Fruit fly (Drosophila melanogaster): ENCODE measurements around the gene Ir7d.

The Ir7d gene

DNA sequence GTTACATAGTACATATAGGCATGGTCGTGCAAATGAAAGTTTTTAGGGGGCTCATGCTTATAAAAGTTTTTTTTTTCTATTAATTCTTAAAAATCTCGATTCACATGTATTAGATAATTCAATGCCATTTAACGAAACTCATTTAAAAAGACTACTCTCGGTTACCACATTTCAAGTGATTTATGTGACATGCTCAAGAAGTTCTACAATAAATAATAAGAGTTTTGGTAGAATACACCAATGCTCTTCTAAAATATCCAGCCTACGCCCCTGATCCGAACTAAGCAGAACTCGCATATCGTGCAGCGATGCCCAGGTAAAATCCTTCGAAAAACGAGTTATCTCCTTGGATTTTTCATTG, 13.9 kb upstream of the Ir7d start (continued):
- peak; percentile 59 for TF ChIP-seq Eip75B (GFP tag; optimal IDR thresholded peaks at IDR 0.05)
- peak; percentile 72 for TF ChIP-seq CG8119 (GFP tag; IDR thresholded peaks at IDR 0.05)
- TF ChIP-seq CG9139 (GFP tag; optimal IDR thresholded peaks at IDR 0.05): no peak
- peak; percentile 25 for TF ChIP-seq CG8632 (GFP tag; optimal IDR thresholded peaks at IDR 0.05)
- TF ChIP-seq Sox15 (GFP tag; optimal IDR thresholded peaks at IDR 0.05): no peak
- TF ChIP-seq CG6854 (GFP tag; optimal IDR thresholded peaks at IDR 0.05): no peak
- peak; percentile 15 for TF ChIP-seq CG8319 (GFP tag; optimal IDR thresholded peaks at IDR 0.05)
- TF ChIP-seq CG4318 (GFP tag; optimal IDR thresholded peaks at IDR 0.05): no peak
- peak; percentile 46 for TF ChIP-seq CG11762 (GFP tag; optimal IDR thresholded peaks at IDR 0.05; ENCODE audit: insufficient read depth)
- TF ChIP-seq Gug (GFP tag; IDR thresholded peaks at IDR 0.05): 0 out of 2 replicates have a peak, but pooled peaks have one; percentile 27
- TF ChIP-seq Ets96B (tag; optimal IDR thresholded peaks at IDR 0.05): peak; percentile 44
- peak; percentile 62 for TF ChIP-seq CG31627 (GFP tag; optimal IDR thresholded peaks at IDR 0.05)
- TF ChIP-seq CG32006 (GFP tag; optimal IDR thresholded peaks at IDR 0.05): peak; percentile 71
- peak; percentile 48 for TF ChIP-seq CG6276 (GFP tag; optimal IDR thresholded peaks at IDR 0.05)
- TF ChIP-seq Smox (GFP tag; optimal IDR thresholded peaks at IDR 0.05): peak; percentile 70
- no peak for TF ChIP-seq Hr38 (GFP tag; optimal IDR thresholded peaks at IDR 0.05)
- TF ChIP-seq CG3032 (tag; optimal IDR thresholded peaks at IDR 0.05): peak; percentile 43
- TF ChIP-seq CG6163 (GFP tag; IDR thresholded peaks at IDR 0.05): 0 out of 3 replicates have a peak, but pooled peaks have one; percentile 25
- TF ChIP-seq lz (GFP tag; optimal IDR thresholded peaks at IDR 0.05): peak; percentile 67
- peak; percentile 74 for TF ChIP-seq topi (GFP tag; optimal IDR thresholded peaks at IDR 0.05)
- no peak for TF ChIP-seq fd85E (GFP tag; optimal IDR thresholded peaks at IDR 0.05)
- TF ChIP-seq OdsH (GFP tag; optimal IDR thresholded peaks at IDR 0.05): peak; percentile 63
- TF ChIP-seq Met (GFP tag; optimal IDR thresholded peaks at IDR 0.05): peak; percentile 72
- TF ChIP-seq Sox102F (GFP tag; optimal IDR thresholded peaks at IDR 0.05): peak; percentile 41
- TF ChIP-seq acj6 (GFP tag; optimal IDR thresholded peaks at IDR 0.05): peak; percentile 65
- peak; percentile 39 for TF ChIP-seq CG10669 (GFP tag; optimal IDR thresholded peaks at IDR 0.05)
- TF ChIP-seq Eip93F (GFP tag; optimal IDR thresholded peaks at IDR 0.05): no peak

DNA sequence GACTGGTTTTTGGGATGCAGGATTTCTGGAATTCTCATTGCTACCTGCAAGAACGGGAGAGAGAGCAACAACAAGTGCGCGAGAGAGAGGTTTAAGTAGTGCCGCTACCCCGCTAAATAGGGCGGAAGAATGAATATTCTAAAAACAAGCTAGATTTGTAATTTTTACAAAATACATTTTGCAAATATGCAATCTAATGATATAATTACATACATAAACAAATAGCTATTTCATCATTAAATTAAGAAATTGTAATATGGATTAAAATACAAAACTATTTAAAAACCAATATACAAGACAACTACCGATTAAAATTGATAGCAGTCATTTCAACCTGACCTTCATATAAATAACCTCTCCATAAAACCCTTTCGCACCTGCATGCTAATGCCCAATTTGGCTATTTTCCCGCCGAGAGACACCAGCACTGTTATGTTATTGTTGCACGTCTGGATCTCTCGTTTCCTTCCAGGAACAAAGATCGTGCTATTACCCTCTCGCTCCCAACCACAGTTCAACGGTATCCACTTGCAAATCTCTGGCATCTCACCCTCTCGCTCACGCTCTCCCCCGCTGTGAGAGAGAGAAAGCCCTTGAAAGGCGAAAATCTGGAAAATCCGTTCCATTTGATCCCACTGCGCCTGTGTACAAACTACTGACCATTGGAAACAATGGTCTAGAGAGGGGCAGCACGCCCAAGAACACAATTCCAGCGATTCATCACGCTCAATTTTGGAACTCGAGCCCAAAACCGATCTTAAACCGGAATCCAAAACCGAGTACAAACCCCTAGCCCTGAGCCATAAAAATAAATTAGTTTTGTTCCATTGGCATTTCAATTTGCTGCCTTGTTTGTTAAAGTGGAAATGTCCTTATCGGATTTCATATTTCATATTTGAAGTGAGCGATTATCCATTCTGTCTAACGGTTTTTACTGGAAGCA, 13.2 kb upstream of the Ir7d start, which contains the start of gene Nek2:
Nek2 (minus strand) TSS at position 51 of the 943 bp plus-strand sequence.
- TF ChIP-seq CG8319 (GFP tag; optimal IDR thresholded peaks at IDR 0.05) (no peak), CG3032 (tag; optimal IDR thresholded peaks at IDR 0.05) (peak; percentile 34), achi (GFP tag; optimal IDR thresholded peaks at IDR 0.05) (peak; percentile 1), CG7368 (GFP tag; optimal IDR thresholded peaks at IDR 0.05) (no peak), cyc (GFP tag; optimal IDR thresholded peaks at IDR 0.05) (no peak), Sox15 (GFP tag; optimal IDR thresholded peaks at IDR 0.05) (no peak), net (GFP tag; optimal IDR thresholded peaks at IDR 0.05) (no peak), Hr4 (GFP tag; optimal IDR thresholded peaks at IDR 0.05) (no peak), Sox102F (GFP tag; optimal IDR thresholded peaks at IDR 0.05) (no peak), CG32006 (GFP tag; optimal IDR thresholded peaks at IDR 0.05) (peak; percentile 31), spab (GFP tag; optimal IDR thresholded peaks at IDR 0.05) (peak; percentile 29), fd85E (GFP tag; optimal IDR thresholded peaks at IDR 0.05) (no peak), fd59A (GFP tag; optimal IDR thresholded peaks at IDR 0.05) (no peak), dac (GFP tag; optimal IDR thresholded peaks at IDR 0.05) (no peak), CG15336 (GFP tag; IDR thresholded peaks at IDR 0.05) (0 out of 2 replicates have a peak, but pooled peaks have one; percentile 15), CG10669 (GFP tag; optimal IDR thresholded peaks at IDR 0.05) (peak; percentile 19), CG34406 (GFP tag; optimal IDR thresholded peaks at IDR 0.05) (no peak), Sox14 (GFP tag; optimal IDR thresholded peaks at IDR 0.05) (no peak), Eip93F (GFP tag; optimal IDR thresholded peaks at IDR 0.05) (no peak), Ets21C (GFP tag; optimal IDR thresholded peaks at IDR 0.05) (no peak), CG10631 (GFP tag; optimal IDR thresholded peaks at IDR 0.05) (peak; percentile 26), esn (GFP tag; optimal IDR thresholded peaks at IDR 0.05) (peak; percentile 18), Ets96B (tag; optimal IDR thresholded peaks at IDR 0.05) (peak; percentile 27), acj6 (GFP tag; optimal IDR thresholded peaks at IDR 0.05) (peak; percentile 14), CG6276 (GFP tag; optimal IDR thresholded peaks at IDR 0.05) (peak; percentile 19), Hr38 (GFP tag; optimal IDR thresholded peaks at IDR 0.05) (no peak), Blimp-1 (GFP tag; optimal IDR thresholded peaks at IDR 0.05) (peak; percentile 6), Hr39 (GFP tag; optimal IDR thresholded peaks at IDR 0.05) (no peak), CG9139 (GFP tag; optimal IDR thresholded peaks at IDR 0.05) (no peak), CG1621 (tag; optimal IDR thresholded peaks at IDR 0.05) (no peak), dsx (GFP tag; optimal IDR thresholded peaks at IDR 0.05; ENCODE audit: poor library complexity, severe bottlenecking) (peak; percentile 36), CG16779 (tag; optimal IDR thresholded peaks at IDR 0.05) (no peak), Eip75B (GFP tag; optimal IDR thresholded peaks at IDR 0.05) (no peak), CG6792 (GFP tag; optimal IDR thresholded peaks at IDR 0.05) (no peak)
